Fruit fly (Drosophila melanogaster) whole organism, prepupa: ENCODE data around the gene Fum2.

Source experiments
- CG10631 ChIP-seq: fragments of 200-800 bp; sonication (Bioruptor generic); optimal IDR thresholded peaks from 2 replicates; lab custom pipeline; 2016; ENCODE audit warnings: missing biosample characterization, missing genetic modification characterization
- CG10669 ChIP-seq: fragments of 200-800 bp; sonication (Bioruptor generic); optimal IDR thresholded peaks from 3 replicates; lab custom pipeline; 2018; ENCODE audit warnings: missing biosample characterization, mild to moderate bottlenecking, missing genetic modification characterization, moderate library complexity
- CG11294 ChIP-seq: fragments of 200-800 bp; sonication (Bioruptor generic); IDR thresholded peaks from 2 replicates; pipeline ENCODE4 v1.3.6; 2022; ENCODE audit warnings: missing biosample characterization, missing genetic modification characterization
- CG11762 ChIP-seq: fragments of 200-800 bp; sonication (Bioruptor generic); optimal IDR thresholded peaks from 3 replicates; lab custom pipeline; 2016; ENCODE audit warnings: missing biosample characterization, missing genetic modification characterization; ENCODE audit not compliant: insufficient read depth
- CG11902 ChIP-seq: fragments of 200-800 bp; sonication (Bioruptor generic); optimal IDR thresholded peaks from 3 replicates; lab custom pipeline; 2016; ENCODE audit warnings: missing biosample characterization, missing genetic modification characterization
- CG15336 ChIP-seq: fragments of 200-800 bp; sonication (Bioruptor generic); IDR thresholded peaks from 2 replicates; pipeline ENCODE4 v1.3.6; 2022; ENCODE audit warnings: missing biosample characterization, missing genetic modification characterization
- CG1621 ChIP-seq: fragments of 200-800 bp; sonication (Bioruptor generic); optimal IDR thresholded peaks from 3 replicates; lab custom pipeline; 2018; ENCODE audit warnings: missing biosample characterization, mild to moderate bottlenecking, missing genetic modification characterization
- CG16779 ChIP-seq: fragments of 200-800 bp; sonication (Bioruptor generic); optimal IDR thresholded peaks from 3 replicates; lab custom pipeline; 2017; ENCODE audit warnings: missing biosample characterization, mild to moderate bottlenecking, missing genetic modification characterization
- CG3032 ChIP-seq: fragments of 200-800 bp; optimal IDR thresholded peaks from 2 replicates; lab custom pipeline; 2019; ENCODE audit warnings: missing biosample characterization, mild to moderate bottlenecking, missing genetic modification characterization, moderate library complexity
- CG32006 ChIP-seq: fragments of 200-800 bp; sonication (Bioruptor generic); optimal IDR thresholded peaks from 3 replicates; lab custom pipeline; 2017; ENCODE audit warnings: missing biosample characterization, mild to moderate bottlenecking, missing genetic modification characterization
- CG34406 ChIP-seq: fragments of 200-800 bp; sonication (Bioruptor generic); optimal IDR thresholded peaks from 3 replicates; lab custom pipeline; 2016; ENCODE audit warnings: missing biosample characterization, missing genetic modification characterization
- CG3919 ChIP-seq: fragments of 200-800 bp; sonication (Bioruptor generic); optimal IDR thresholded peaks from 3 replicates; lab custom pipeline; 2016; ENCODE audit warnings: missing biosample characterization, missing genetic modification characterization
- CG4318 ChIP-seq: fragments of 200-800 bp; sonication (Bioruptor generic); optimal IDR thresholded peaks from 3 replicates; lab custom pipeline; 2017; ENCODE audit warnings: missing biosample characterization, mild to moderate bottlenecking, missing genetic modification characterization
- CG6163 ChIP-seq: fragments of 200-800 bp; sonication (Bioruptor generic); IDR thresholded peaks from 3 replicates; pipeline ENCODE4 v1.3.6; 2022; ENCODE audit warnings: missing biosample characterization, missing genetic modification characterization
- CG6276 ChIP-seq: fragments of 200-800 bp; sonication (Bioruptor generic); optimal IDR thresholded peaks from 2 replicates; lab custom pipeline; 2017; ENCODE audit warnings: missing biosample characterization, mild to moderate bottlenecking, missing genetic modification characterization
- CG6792 ChIP-seq: fragments of 200-800 bp; sonication (Bioruptor generic); optimal IDR thresholded peaks from 3 replicates; lab custom pipeline; 2016; ENCODE audit warnings: missing biosample characterization, missing genetic modification characterization
- CG6808 ChIP-seq: fragments of 200-800 bp; sonication (Bioruptor generic); optimal IDR thresholded peaks from 3 replicates; lab custom pipeline; 2017; ENCODE audit warnings: missing biosample characterization, missing genetic modification characterization, mild to moderate bottlenecking, moderate library complexity, missing genetic modification reagents
- CG7368 ChIP-seq: fragments of 200-800 bp; sonication (Bioruptor generic); optimal IDR thresholded peaks from 3 replicates; lab custom pipeline; 2016; ENCODE audit warnings: missing biosample characterization, missing genetic modification characterization
- CG8319 ChIP-seq: fragments of 200-800 bp; sonication (Bioruptor generic); optimal IDR thresholded peaks from 3 replicates; lab custom pipeline; 2016; ENCODE audit warnings: missing biosample characterization, missing genetic modification characterization
- CG8632 ChIP-seq: fragments of 200-800 bp; sonication (Bioruptor generic); optimal IDR thresholded peaks from 3 replicates; lab custom pipeline; 2016; ENCODE audit warnings: missing biosample characterization, missing genetic modification characterization
- CG9139 ChIP-seq: fragments of 200-800 bp; sonication (Bioruptor generic); optimal IDR thresholded peaks from 3 replicates; lab custom pipeline; 2017; ENCODE audit warnings: missing biosample characterization, mild to moderate bottlenecking, missing genetic modification characterization
- Eip75B ChIP-seq: fragments of 200-800 bp; sonication (Bioruptor generic); optimal IDR thresholded peaks from 3 replicates; lab custom pipeline; 2016; ENCODE audit warnings: missing biosample characterization, missing genetic modification characterization
- Eip78C ChIP-seq: fragments of 200-800 bp; sonication (Bioruptor generic); peaks from one replicate; lab custom pipeline; 2016; ENCODE audit warnings: missing biosample characterization, missing genetic modification characterization
- Eip93F ChIP-seq: fragments of 200-800 bp; sonication (Bioruptor generic); optimal IDR thresholded peaks from 2 replicates; lab custom pipeline; 2016; ENCODE audit warnings: missing biosample characterization, mild to moderate bottlenecking, missing genetic modification characterization
- Ets21C ChIP-seq: fragments of 200-800 bp; sonication (Bioruptor generic); optimal IDR thresholded peaks from 3 replicates; lab custom pipeline; 2016; ENCODE audit warnings: missing biosample characterization, missing genetic modification characterization
- Gug ChIP-seq: fragments of 200-800 bp; sonication (Bioruptor generic); IDR thresholded peaks from 2 replicates; pipeline ENCODE4 v1.3.6; 2022; ENCODE audit warnings: missing biosample characterization, missing genetic modification characterization
- Hr38 ChIP-seq: sonication (Bioruptor generic); optimal IDR thresholded peaks from 2 replicates; lab custom pipeline; 2016; ENCODE audit warnings: missing biosample characterization, missing genetic modification characterization
- Hr39 ChIP-seq: fragments of 200-800 bp; sonication (Bioruptor generic); optimal IDR thresholded peaks from 2 replicates; lab custom pipeline; 2016; ENCODE audit warnings: missing biosample characterization, missing genetic modification characterization
- Hr4 ChIP-seq: fragments of 200-800 bp; sonication (Bioruptor generic); optimal IDR thresholded peaks from 3 replicates; lab custom pipeline; 2016; ENCODE audit warnings: missing biosample characterization, missing genetic modification characterization
- Lpt ChIP-seq: fragments of 200-800 bp; sonication (Bioruptor generic); optimal IDR thresholded peaks from 3 replicates; lab custom pipeline; 2016; ENCODE audit warnings: missing biosample characterization, missing genetic modification characterization
- Met ChIP-seq: fragments of 200-800 bp; sonication (Bioruptor generic); optimal IDR thresholded peaks from 3 replicates; lab custom pipeline; 2016; ENCODE audit warnings: missing biosample characterization, missing genetic modification characterization
- OdsH ChIP-seq: fragments of 200-800 bp; sonication (Bioruptor generic); optimal IDR thresholded peaks from 3 replicates; lab custom pipeline; 2016; ENCODE audit warnings: missing biosample characterization, missing genetic modification characterization
- Smox ChIP-seq: fragments of 200-800 bp; sonication (Bioruptor generic); optimal IDR thresholded peaks from 3 replicates; lab custom pipeline; 2016; ENCODE audit warnings: missing biosample characterization, missing genetic modification characterization
- Sox102F ChIP-seq: fragments of 200-800 bp; sonication (Bioruptor generic); optimal IDR thresholded peaks from 2 replicates; lab custom pipeline; 2016; ENCODE audit warnings: missing biosample characterization, mild to moderate bottlenecking, missing genetic modification characterization
- Sox14 ChIP-seq: fragments of 200-800 bp; sonication (Bioruptor generic); optimal IDR thresholded peaks from 3 replicates; lab custom pipeline; 2016; ENCODE audit warnings: missing biosample characterization, missing genetic modification characterization
- Sox15 ChIP-seq: fragments of 200-800 bp; sonication (Bioruptor generic); optimal IDR thresholded peaks from 3 replicates; lab custom pipeline; 2016; ENCODE audit warnings: missing biosample characterization, missing genetic modification characterization
- acj6 ChIP-seq: fragments of 200-800 bp; sonication (Bioruptor generic); optimal IDR thresholded peaks from 3 replicates; lab custom pipeline; 2016; ENCODE audit warnings: missing biosample characterization, missing genetic modification characterization
- cyc ChIP-seq: fragments of 200-800 bp; sonication (Bioruptor generic); optimal IDR thresholded peaks from 3 replicates; lab custom pipeline; 2016; ENCODE audit warnings: missing biosample characterization, missing genetic modification characterization
- dac ChIP-seq: fragments of 200-800 bp; sonication (Bioruptor generic); optimal IDR thresholded peaks from 2 replicates; lab custom pipeline; 2017; ENCODE audit warnings: missing biosample characterization, mild to moderate bottlenecking, missing genetic modification characterization
- dsx ChIP-seq: fragments of 200-800 bp; optimal IDR thresholded peaks from 3 replicates; lab custom pipeline; 2019; ENCODE audit warnings: missing biosample characterization, mild to moderate bottlenecking, missing genetic modification characterization, moderate library complexity; ENCODE audit not compliant: poor library complexity, severe bottlenecking
- eg ChIP-seq: fragments of 200-800 bp; sonication (Bioruptor generic); IDR thresholded peaks from 3 replicates; pipeline ENCODE4 v1.3.6; 2022; ENCODE audit warnings: missing biosample characterization, missing genetic modification characterization
- fd59A ChIP-seq: fragments of 200-800 bp; sonication (Bioruptor generic); optimal IDR thresholded peaks from 2 replicates; lab custom pipeline; 2017; ENCODE audit warnings: missing biosample characterization, mild to moderate bottlenecking, missing genetic modification characterization, missing genetic modification reagents
- fd85E ChIP-seq: fragments of 200-800 bp; sonication (Bioruptor generic); optimal IDR thresholded peaks from 3 replicates; lab custom pipeline; 2016; ENCODE audit warnings: missing biosample characterization, missing genetic modification characterization
- fkh ChIP-seq: fragments of 200-800 bp; sonication (Bioruptor generic); optimal IDR thresholded peaks from 3 replicates; lab custom pipeline; 2017; ENCODE audit warnings: missing biosample characterization, mild to moderate bottlenecking, missing genetic modification characterization, moderate library complexity
- lz ChIP-seq: fragments of 200-800 bp; sonication (Bioruptor generic); optimal IDR thresholded peaks from 3 replicates; lab custom pipeline; 2016; ENCODE audit warnings: missing biosample characterization, missing genetic modification characterization
- net ChIP-seq: fragments of 200-800 bp; sonication (Bioruptor generic); optimal IDR thresholded peaks from 3 replicates; lab custom pipeline; 2016; ENCODE audit warnings: missing biosample characterization, missing genetic modification characterization
- pdm3 ChIP-seq: fragments of 200-800 bp; sonication (Bioruptor generic); optimal IDR thresholded peaks from 3 replicates; lab custom pipeline; 2016; ENCODE audit warnings: missing biosample characterization, missing genetic modification characterization
- salr ChIP-seq, 2 experiments: fragments of 200-800 bp; sonication (Bioruptor generic); optimal IDR thresholded peaks; 3 replicates each; lab custom pipeline; 2016 to 2018; ENCODE audit warnings: missing biosample characterization in 2 of 2, missing genetic modification characterization in 2 of 2, mild to moderate bottlenecking in 1 of 2
- spab ChIP-seq: fragments of 200-800 bp; sonication (Bioruptor generic); optimal IDR thresholded peaks from 2 replicates; lab custom pipeline; 2017; ENCODE audit warnings: missing biosample characterization, mild to moderate bottlenecking, missing genetic modification characterization, missing genetic modification reagents
- svp ChIP-seq: fragments of 200-800 bp; sonication (Bioruptor generic); peaks from one replicate; lab custom pipeline; 2016; ENCODE audit warnings: missing biosample characterization, missing genetic modification characterization
- topi ChIP-seq: fragments of 200-800 bp; sonication (Bioruptor generic); optimal IDR thresholded peaks from 3 replicates; lab custom pipeline; 2016; ENCODE audit warnings: missing biosample characterization, missing genetic modification characterization

Gene Fum2

DNA sequence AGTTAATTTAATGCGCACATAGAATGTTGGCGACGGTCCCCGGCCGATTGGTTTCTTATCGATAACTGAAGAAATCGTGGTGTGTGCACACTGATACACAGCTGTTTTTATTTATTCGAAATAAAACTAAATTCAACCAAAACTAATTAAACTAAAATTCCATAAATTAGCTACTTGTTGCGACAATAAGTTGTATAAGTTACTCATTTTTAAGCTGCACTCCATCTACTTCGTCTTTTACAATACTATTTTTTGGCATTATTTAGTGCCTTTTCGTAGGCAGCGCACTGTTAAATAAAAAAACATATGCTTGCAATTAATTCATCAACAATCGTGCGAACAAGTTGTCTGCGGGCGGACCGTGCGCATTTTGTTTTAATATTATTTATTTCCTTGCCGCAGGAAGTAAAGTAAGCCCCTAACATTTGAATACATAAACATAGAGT lies 20.2 kb upstream of the Fum2 start, which contains the start of the genes CG3224 and Ctr1A (continued):
- TF ChIP-seq topi: no peak
- no peak for TF ChIP-seq Hr38
- TF ChIP-seq spab: no peak
- TF ChIP-seq CG32006 (GFP tag; lab: Kevin White, UChicago): no peak
- no peak for TF ChIP-seq fd85E (GFP tag; lab: Kevin White, UChicago)
- TF ChIP-seq CG34406 (GFP tag; lab: Kevin White, UChicago): no peak
- TF ChIP-seq CG15336 (GFP tag; lab: Robert Waterston, UW): no peak
- TF ChIP-seq CG3032 (tag; lab: Kevin White, UChicago): no peak
- no peak for TF ChIP-seq CG6276
- TF ChIP-seq Smox (GFP tag; lab: Kevin White, UChicago): no peak
- no peak for TF ChIP-seq CG9139 (GFP tag; lab: Kevin White, UChicago)
- TF ChIP-seq acj6: no peak
- no peak for TF ChIP-seq CG11902 (GFP tag; lab: Kevin White, UChicago)
- TF ChIP-seq Sox102F (GFP tag; lab: Kevin White, UChicago): peak; percentile 20
- peak; percentile 12 for TF ChIP-seq Met (GFP tag; lab: Kevin White, UChicago)
- TF ChIP-seq Ets21C (GFP tag; lab: Kevin White, UChicago): no peak
- no peak for TF ChIP-seq CG1621 (tag; lab: Kevin White, UChicago)
- TF ChIP-seq eg (GFP tag; lab: Robert Waterston, UW): no peak
- TF ChIP-seq CG11762: no peak
- TF ChIP-seq CG6163 (GFP tag; lab: Robert Waterston, UW): no peak
- no peak for TF ChIP-seq CG8319
- TF ChIP-seq CG16779 (tag; lab: Kevin White, UChicago): no peak
- peak; percentile 33 for TF ChIP-seq fkh
- TF ChIP-seq dac: no peak
- TF ChIP-seq CG11294 (GFP tag; lab: Robert Waterston, UW): no peak
- TF ChIP-seq Eip75B: peak; percentile 3
- no peak for TF ChIP-seq pdm3 (GFP tag; lab: Kevin White, UChicago)
- TF ChIP-seq svp: no peak
- TF ChIP-seq cyc (GFP tag; lab: Kevin White, UChicago): no peak

DNA sequence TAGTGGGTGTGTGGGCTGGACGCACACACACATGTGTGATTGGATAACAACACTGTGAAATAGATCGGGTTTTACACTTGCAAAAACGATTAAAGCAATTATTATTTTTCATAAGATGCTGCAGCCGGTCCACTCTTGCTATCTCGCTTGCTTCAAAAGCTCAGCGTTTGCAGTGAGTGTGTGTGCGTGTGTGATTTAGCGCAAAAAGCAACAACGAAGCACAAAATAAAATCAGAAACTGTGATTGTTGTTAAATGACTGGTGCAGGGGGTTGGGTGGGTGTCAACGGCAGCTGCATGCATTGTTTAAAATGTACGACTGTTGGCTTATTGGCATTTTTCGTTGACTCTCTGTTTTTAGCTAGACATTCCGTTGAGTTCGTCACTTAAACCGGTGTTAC lies 19.7 kb upstream of the Fum2 start:
- TF ChIP-seq CG6808 (GFP tag; lab: Kevin White, UChicago): no peak
- no peak for TF ChIP-seq salr (GFP tag; optimal IDR thresholded peaks at IDR 0.05; lab: Kevin White, UChicago)
- no peak for TF ChIP-seq Hr39 (GFP tag; lab: Kevin White, UChicago)
- no peak for TF ChIP-seq CG4318
- TF ChIP-seq CG6792 (GFP tag; lab: Kevin White, UChicago): no peak
- TF ChIP-seq fkh: no peak
- TF ChIP-seq CG7368 (GFP tag; lab: Kevin White, UChicago): no peak
- no peak for TF ChIP-seq CG10669 (GFP tag; lab: Kevin White, UChicago)
- TF ChIP-seq CG11902 (GFP tag; lab: Kevin White, UChicago): no peak
- TF ChIP-seq Sox15 (GFP tag; lab: Kevin White, UChicago): no peak
- peak; percentile 9 for TF ChIP-seq Sox14 (GFP tag; lab: Kevin White, UChicago)
- no peak for TF ChIP-seq fd85E (GFP tag; lab: Kevin White, UChicago)
- TF ChIP-seq Eip93F (GFP tag; lab: Kevin White, UChicago): no peak
- TF ChIP-seq Ets21C (GFP tag; lab: Kevin White, UChicago): no peak
- no peak for TF ChIP-seq Sox102F (GFP tag; lab: Kevin White, UChicago)
- no peak for TF ChIP-seq CG3919 (GFP tag; lab: Kevin White, UChicago)
- TF ChIP-seq OdsH (GFP tag; lab: Kevin White, UChicago): no peak
- TF ChIP-seq fd59A (GFP tag; lab: Kevin White, UChicago): no peak
- no peak for TF ChIP-seq lz
- TF ChIP-seq svp: peak; percentile 74
- peak; percentile 2 for TF ChIP-seq dac
- no peak for TF ChIP-seq CG8632 (GFP tag; lab: Kevin White, UChicago)
- no peak for TF ChIP-seq topi
- TF ChIP-seq CG6276: peak; percentile 35
- TF ChIP-seq dsx (GFP tag; lab: Kevin White, UChicago): no peak
- TF ChIP-seq Lpt (GFP tag; lab: Kevin White, UChicago): no peak
- peak; percentile 34 for TF ChIP-seq Eip78C (GFP tag; lab: Kevin White, UChicago)
- TF ChIP-seq Gug (GFP tag; lab: Robert Waterston, UW): no peak
- TF ChIP-seq eg (GFP tag; lab: Robert Waterston, UW): peak; percentile 44; the same call in 1 of the 3 replicates
- peak; percentile 15 for TF ChIP-seq CG32006 (GFP tag; lab: Kevin White, UChicago)
- TF ChIP-seq CG34406 (GFP tag; lab: Kevin White, UChicago): no peak
- peak; percentile 15 for TF ChIP-seq Hr4 (GFP tag; lab: Kevin White, UChicago)
- TF ChIP-seq CG15336 (GFP tag; lab: Robert Waterston, UW): 0 out of 2 replicates have a peak, but pooled peaks have one; percentile 2
- TF ChIP-seq net (GFP tag; lab: Kevin White, UChicago): no peak
- peak; percentile 0 for TF ChIP-seq CG10631 (GFP tag; lab: Kevin White, UChicago)
